Fruit fly (Drosophila melanogaster) Kc167 (cell line): ENCODE results near the gene CG15199.
"Not testable (repeated sequence)": the region's sequence is repeated elsewhere in the genome, so short reads cannot be mapped to it uniquely, and the experiment has no call there.

ENCODE experiments used
- Myc ChIP-seq: fragments of >200 bp; optimal IDR thresholded peaks from 2 replicates; lab custom pipeline; 2017; ENCODE audit warnings: missing external identifiers
- Sin3A ChIP-seq: fragments of >200 bp; optimal IDR thresholded peaks from 2 replicates; lab custom pipeline; 2018; ENCODE audit warnings: missing external identifiers
- h ChIP-seq: fragments of >200 bp; optimal IDR thresholded peaks from 3 replicates; lab custom pipeline; 2018; ENCODE audit warnings: missing external identifiers
- insv ChIP-seq: fragments of >200 bp; optimal IDR thresholded peaks from 3 replicates; lab custom pipeline; 2018; ENCODE audit warnings: missing external identifiers
- psq ChIP-seq: fragments of >200 bp; optimal IDR thresholded peaks from 2 replicates; lab custom pipeline; 2017; ENCODE audit warnings: missing external identifiers
- ttk ChIP-seq: sonication (Bioruptor generic); optimal IDR thresholded peaks from 2 replicates; lab custom pipeline; 2017; ENCODE audit warnings: missing external identifiers

Gene CG15199

DNA sequence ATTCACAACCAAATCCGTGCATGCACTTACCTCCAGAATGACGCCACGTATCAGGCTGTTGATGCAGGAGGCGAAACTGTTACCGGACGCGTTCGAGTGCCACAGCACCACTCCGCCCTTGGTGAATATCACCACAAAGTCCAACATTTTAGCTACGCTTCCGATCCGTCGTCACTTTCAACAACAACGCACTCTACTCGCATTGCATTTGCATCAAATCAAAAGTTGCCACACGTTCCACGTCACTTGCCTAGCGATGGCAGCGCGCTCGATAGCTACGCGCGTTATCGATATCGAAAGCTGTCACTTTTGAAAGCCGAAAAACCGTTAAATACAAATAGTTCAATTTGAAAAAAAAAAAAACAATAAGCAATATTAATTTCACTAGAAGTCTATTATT, 12.8 kb downstream of the CG15199 start, which contains the start of gene SrpRalpha:
SrpRalpha (minus strand) TSS at position 260 of the 400 bp plus-strand sequence.
- no peak for TF ChIP-seq h (lab: Kevin White, UChicago)
- TF ChIP-seq ttk (lab: Kevin White, UChicago): no peak
- no peak for TF ChIP-seq Sin3A (lab: Kevin White, UChicago)
- no peak for TF ChIP-seq insv (lab: Kevin White, UChicago)
- TF ChIP-seq Myc: no peak
- TF ChIP-seq psq (lab: Kevin White, UChicago): no peak

DNA sequence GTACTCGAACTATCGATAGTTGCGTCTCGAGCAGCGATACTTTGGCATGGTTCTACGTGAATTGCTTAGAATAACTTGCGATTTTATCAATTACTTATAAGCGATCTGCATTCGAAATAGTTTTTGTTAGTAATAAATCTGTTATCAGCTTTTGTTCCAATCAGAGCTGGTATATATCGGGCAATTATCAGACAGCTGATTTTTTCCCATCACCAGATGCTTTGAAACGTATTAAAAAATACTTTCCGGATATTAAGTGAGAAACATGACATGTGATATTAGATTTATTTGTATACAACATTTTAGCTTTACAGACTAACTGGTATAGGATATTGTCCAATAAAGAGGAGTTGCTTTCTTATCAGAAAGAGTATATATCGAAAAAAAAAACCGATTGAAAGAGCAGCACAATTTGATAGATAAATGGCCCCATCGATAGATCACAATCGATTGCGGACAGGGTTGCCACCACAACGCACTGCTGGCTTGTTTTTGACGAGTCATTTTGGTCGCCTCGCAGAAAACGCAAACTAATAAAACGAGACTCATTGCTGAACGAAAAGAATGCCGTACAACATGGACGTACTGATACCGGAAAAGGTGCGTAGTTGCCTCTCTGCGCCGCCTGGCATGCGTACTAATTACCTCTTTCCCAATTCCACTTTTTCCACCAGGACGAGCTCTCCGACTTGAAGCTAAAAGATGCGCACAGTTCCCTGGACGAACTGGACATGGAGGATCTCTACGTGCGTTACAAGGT, 16.7 kb downstream of the CG15199 start, which contains the start of gene Rpt3:
Rpt3 (plus strand) TSS at position 353 of the 760 bp plus-strand sequence.
- TF ChIP-seq h (lab: Kevin White, UChicago): no peak
- no peak for TF ChIP-seq Myc
- no peak for TF ChIP-seq insv (lab: Kevin White, UChicago)
- TF ChIP-seq psq (lab: Kevin White, UChicago): no peak
- TF ChIP-seq Sin3A (lab: Kevin White, UChicago): no peak
- no peak for TF ChIP-seq ttk (lab: Kevin White, UChicago)

DNA sequence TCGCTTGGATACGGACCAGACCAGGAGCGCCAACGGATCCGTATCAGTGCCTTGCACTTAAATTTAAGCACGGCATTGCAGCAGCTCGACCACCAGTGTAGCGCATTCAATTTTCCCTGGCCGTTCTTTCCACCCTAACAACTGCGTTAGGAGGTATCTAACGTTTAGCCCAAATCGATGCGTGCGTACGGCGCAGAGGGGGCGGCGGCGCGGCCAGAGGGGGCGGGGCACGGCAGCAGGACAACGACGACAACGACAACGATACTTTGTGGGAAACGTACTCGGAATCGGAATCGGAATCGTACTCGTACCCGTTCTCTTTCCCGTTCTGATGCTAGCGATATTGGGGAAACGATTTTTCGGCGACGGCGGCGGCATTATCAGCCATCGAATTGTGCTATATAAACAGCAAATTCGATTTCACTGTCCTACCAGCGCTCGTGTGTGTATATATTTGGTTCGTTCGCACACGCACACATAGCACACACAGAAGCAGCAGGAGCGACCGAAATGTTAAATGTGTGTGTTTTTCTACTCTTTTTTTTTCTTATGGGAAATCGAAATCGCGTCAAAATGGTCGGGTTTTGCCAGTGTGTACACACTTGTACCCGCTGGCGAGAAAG, 17.4 kb downstream of the CG15199 start, which contains the start of gene CG11122:
CG11122 (minus strand) TSS at position 601 of the 623 bp plus-strand sequence.
- TF ChIP-seq h (lab: Kevin White, UChicago): no peak
- TF ChIP-seq Sin3A (lab: Kevin White, UChicago): no peak
- no peak for TF ChIP-seq insv (lab: Kevin White, UChicago)
- no peak for TF ChIP-seq ttk (lab: Kevin White, UChicago)
- no peak for TF ChIP-seq psq (lab: Kevin White, UChicago)
- TF ChIP-seq Myc: no peak

DNA sequence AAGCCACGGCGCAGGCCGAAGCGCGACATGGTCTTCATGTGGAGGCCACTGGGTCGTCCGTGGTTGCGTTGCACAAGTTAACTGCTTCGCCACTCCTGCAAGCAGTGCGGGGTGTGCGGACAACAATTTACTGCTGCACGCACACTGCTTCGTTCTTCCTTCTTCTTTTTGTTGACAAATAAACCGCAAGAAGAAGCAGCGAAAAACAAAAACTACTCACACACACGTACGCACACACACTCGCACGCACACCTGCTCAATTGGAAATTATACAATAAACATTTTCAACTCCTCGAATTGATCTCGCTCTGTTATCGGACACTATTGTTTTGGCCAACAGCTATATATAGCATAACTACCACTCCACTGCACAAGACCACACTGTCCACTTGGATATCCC, 18.1 kb downstream of the CG15199 start:
- no peak for TF ChIP-seq h (lab: Kevin White, UChicago)
- no peak for TF ChIP-seq Myc
- TF ChIP-seq Sin3A (lab: Kevin White, UChicago): no peak

DNA sequence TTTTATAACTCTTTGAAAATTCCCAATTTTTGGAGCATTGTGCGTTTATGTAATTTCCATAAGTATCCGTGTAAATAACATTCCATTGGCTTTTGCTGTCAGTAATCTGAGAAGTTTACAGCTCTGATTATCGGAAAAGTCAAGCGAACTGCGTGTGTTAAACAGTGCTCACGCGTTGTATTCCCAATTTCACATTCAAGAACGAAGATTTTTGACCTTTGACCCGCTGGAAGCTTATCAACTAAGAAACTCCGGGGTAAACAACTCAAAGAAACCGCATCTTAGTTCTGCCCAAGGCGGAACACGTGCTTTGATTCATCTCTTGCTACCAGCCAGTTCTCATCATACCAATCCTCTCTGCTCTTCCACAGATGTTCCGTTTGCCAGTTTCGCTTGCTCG, 32.0 kb downstream of the CG15199 start:
- TF ChIP-seq insv (lab: Kevin White, UChicago) (no peak), Myc (no peak), Sin3A (lab: Kevin White, UChicago) (no peak), ttk (lab: Kevin White, UChicago) (no peak), h (lab: Kevin White, UChicago) (no peak), psq (lab: Kevin White, UChicago) (no peak)

DNA sequence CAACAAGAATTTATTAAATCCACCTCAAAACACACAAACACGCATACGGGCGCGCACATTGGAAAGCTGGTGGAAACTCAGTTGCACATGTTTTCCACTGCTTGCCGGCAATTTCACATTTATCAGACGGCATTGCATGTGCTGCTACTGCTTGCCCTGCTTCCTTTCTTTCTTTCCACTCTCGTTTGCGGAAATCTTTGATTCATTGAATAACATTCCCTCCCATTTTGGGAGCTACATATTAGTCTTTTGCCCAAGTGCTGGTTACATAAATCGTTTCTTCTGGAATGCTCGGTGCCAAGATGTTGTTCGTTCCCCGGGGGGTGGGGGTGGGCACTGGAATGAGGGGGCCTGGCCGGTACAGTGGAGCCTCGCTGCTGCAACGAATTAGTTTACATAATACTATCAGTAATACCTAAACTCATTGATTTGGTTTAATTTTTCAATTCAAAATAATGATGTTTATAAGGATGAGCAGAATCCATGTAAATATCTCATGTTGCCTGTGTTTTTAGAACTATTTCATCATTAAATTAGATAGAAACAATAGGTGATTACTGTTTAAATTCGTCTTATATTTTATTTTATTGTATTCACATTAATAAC, 32.7 kb downstream of the CG15199 start:
- TF ChIP-seq Sin3A (lab: Kevin White, UChicago) (no peak), psq (lab: Kevin White, UChicago) (no peak), h (lab: Kevin White, UChicago) (no peak), ttk (lab: Kevin White, UChicago) (no peak), insv (lab: Kevin White, UChicago) (no peak), Myc (no peak)

DNA sequence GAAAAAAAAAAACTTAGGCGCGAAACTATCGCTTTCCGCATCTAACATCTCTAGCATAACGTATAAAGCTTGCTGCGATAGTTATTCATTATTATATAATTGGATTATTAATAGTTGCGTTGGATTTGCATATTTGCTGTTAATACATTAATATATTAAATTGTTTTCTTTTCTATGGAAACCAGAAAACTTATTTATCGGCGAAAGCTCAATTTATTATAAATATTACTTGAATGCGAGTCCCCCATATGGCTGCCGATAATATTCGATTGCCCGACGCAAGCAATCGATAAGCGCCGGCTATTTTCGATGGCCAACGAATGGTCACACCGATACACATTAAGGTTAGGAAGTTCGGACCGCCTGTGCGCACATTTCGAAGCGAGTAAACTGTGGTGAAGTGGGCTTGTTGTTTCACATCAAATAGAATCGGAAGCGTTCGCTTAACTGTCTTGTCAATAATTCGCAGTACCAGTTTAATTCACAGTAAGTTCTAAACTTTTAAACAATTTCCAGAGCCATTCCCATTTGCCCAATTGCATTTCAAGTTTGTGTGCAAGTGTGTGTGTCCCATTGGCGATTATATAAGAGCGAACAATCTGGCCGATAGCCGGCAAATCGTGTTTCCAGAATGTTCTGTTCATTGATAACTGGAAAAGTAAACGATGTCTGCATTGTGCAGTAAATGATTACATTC, 33.3 kb downstream of the CG15199 start, which contains the start of gene Hsp60A:
Hsp60A (plus strand) TSS at position 335 of the 697 bp plus-strand sequence.
- TF ChIP-seq h (lab: Kevin White, UChicago): no peak
- peak; percentile 75 for TF ChIP-seq psq (lab: Kevin White, UChicago)

DNA sequence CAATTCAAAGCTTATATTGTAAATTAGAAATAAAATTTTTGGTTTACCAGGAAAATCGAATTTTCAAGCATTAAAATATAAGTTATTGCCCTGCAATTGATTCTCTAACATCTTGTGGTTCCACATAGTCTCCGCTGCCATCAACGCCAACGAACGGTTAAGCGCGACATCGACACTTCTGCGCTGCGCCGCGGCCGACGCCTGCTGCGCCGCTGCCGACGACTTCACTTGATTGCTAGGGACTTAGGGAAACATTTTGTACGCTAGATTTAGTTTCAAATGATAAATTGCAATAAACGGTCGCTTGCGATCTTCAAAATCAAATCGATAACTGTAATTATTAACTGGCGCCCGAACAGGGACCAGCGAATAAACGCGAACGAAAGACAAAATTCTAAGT, 45.7 kb downstream of the CG15199 start, which contains the start of gene CG42249:
CG42249 (plus strand) TSS at position 301 of the 400 bp plus-strand sequence.
- TF ChIP-seq psq, ttk, insv (lab: Kevin White, UChicago): not testable (repeated sequence)

DNA sequence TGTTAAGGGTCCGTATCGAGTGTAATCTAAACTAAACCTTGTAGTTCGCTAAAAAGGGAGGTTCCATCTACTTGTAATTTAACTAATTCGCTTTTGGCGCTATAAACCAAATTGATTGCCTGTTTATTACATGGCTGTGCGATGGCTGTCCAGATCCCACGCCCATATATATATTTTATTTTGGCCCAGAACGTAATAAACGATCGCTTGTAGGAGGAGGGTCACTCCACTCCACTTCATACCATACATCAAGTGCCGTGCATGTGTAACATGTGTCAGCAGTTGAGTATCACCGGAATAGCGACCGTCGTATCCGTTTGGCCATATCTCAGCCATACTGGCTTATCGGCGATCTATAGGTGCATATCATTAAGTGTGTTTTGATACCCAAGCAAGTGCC, 46.4 kb downstream of the CG15199 start:
- no peak for TF ChIP-seq Sin3A (lab: Kevin White, UChicago)

DNA sequence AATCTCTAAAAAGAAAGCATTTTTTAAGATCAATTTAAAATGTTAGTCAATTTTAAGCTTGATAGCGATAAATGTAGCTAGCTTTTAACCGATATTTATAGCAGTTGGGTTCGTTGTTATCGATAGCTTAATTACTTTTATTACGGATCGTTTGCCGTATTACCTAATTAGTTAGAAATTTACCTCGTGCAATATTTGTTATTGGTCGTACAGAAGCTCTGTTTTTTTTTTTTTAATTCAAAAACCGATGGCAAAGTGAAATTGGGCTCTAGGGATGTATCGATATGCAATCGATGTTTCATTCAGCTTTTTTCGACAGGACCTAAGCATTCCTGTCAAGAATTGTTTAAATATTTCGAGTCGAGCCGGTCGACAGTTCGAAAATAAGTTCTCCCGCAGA, 49.4 kb downstream of the CG15199 start, which contains the start of gene CG2061:
CG2061 (plus strand) TSS at position 292 of the 400 bp plus-strand sequence.
- no peak for TF ChIP-seq Sin3A (lab: Kevin White, UChicago)
